Worm (Caenorhabditis elegans) whole organism, L4 larva: ENCODE results near the gene cdt-2.

ENCODE experiments used
- F44E2.7 ChIP-seq: fragments of 200-800 bp; sonication (Bioruptor generic); IDR thresholded peaks from 2 replicates; pipeline ENCODE4 v2.1.2; 2022; ENCODE audit warnings: missing genetic modification characterization, missing compliant biosample characterization
- F49E8.2 ChIP-seq: sonication (generic microtip); optimal IDR thresholded peaks from 2 replicates; lab custom pipeline; 2016; ENCODE audit warnings: missing compliant biosample characterization, mild to moderate bottlenecking, missing genetic modification characterization, borderline replicate concordance
- ama-1 ChIP-seq: fragments of 150-350 bp; optimal IDR thresholded peaks from 2 replicates; lab custom pipeline; 2014; ENCODE audit warnings: inconsistent platforms, mixed read lengths
- dpl-1 ChIP-seq: fragments of 150-350 bp; optimal IDR thresholded peaks from 2 replicates; lab custom pipeline; 2014; ENCODE audit warnings: missing biosample characterization, missing genetic modification reagents, missing genetic modification characterization
- egl-27 ChIP-seq: sonication (generic microtip); optimal IDR thresholded peaks from 3 replicates; lab custom pipeline; 2017; ENCODE audit warnings: missing biosample characterization, missing genetic modification reagents, missing genetic modification characterization
- lin-15B ChIP-seq: fragments of 150-350 bp; sonication (generic microtip); optimal IDR thresholded peaks from 3 replicates; lab custom pipeline; 2014; ENCODE audit warnings: missing biosample characterization, missing genetic modification characterization
- lsy-2 ChIP-seq, 2 experiments: fragments of 150-350 bp in 1 of 2; sonication (generic microtip) in 1 of 2; optimal IDR thresholded peaks; 2 replicates each; lab custom pipeline; 2014 to 2017; ENCODE audit warnings: missing biosample characterization in 2 of 2, missing genetic modification characterization in 2 of 2
- nhr-42 ChIP-seq: fragments of 200-800 bp; sonication (Bioruptor generic); IDR thresholded peaks from 2 replicates; pipeline ENCODE4 v1.3.6; 2022; ENCODE audit warnings: missing genetic modification characterization, missing compliant biosample characterization
- nhr-76 ChIP-seq: fragments of 150-350 bp; optimal IDR thresholded peaks from 2 replicates; lab custom pipeline; 2014; ENCODE audit warnings: missing biosample characterization, missing genetic modification characterization
- unc-62 ChIP-seq, 3 experiments: fragments of 150-350 bp in 1 of 3; sonication (generic microtip); optimal IDR thresholded peaks in 2 of 3; peaks in 1 of 3; 1 replicate in 1 of 3; 2 replicates in 2 of 3; lab custom pipeline; 2014 to 2017; ENCODE audit warnings: missing biosample characterization in 3 of 3, missing genetic modification characterization in 3 of 3, missing genetic modification reagents in 3 of 3, missing genotype in 1 of 3
- zip-11 ChIP-seq: fragments of 200-800 bp; sonication (Bioruptor generic); IDR thresholded peaks from 2 replicates; pipeline ENCODE4 v1.3.6; 2022; ENCODE audit warnings: missing genetic modification characterization, missing compliant biosample characterization

ce11 chrV:14984593-14984992 lies 6.3 kb downstream of the cdt-2 start, which contains the start of gene F02D8.4:
- TF ChIP-seq nhr-76 (tag; lab: Kevin White, UChicago) (no peak), zip-11 (GFP tag; lab: Robert Waterston, UW) (no peak), lin-15B (tag; lab: Kevin White, UChicago) (no peak), F49E8.2 (no peak), unc-62 (GFP tag; optimal IDR thresholded peaks at IDR 0.05 in 1 of 2; lab: Kevin White, UChicago) (peak in 1 of 2 experiments; percentile 26), unc-62 (tag; optimal IDR thresholded peaks at IDR 0.05; lab: Kevin White, UChicago) (no peak), F44E2.7 (GFP tag; lab: Robert Waterston, UW) (no peak), lsy-2 (tag; optimal IDR thresholded peaks at IDR 0.05; lab: Kevin White, UChicago) (no peak), ama-1 (lab: Kevin White, UChicago) (no peak), egl-27 (tag; lab: Kevin White, UChicago) (no peak), dpl-1 (no peak), nhr-42 (GFP tag; lab: Robert Waterston, UW) (no peak)
